Worm (Caenorhabditis elegans) whole organism, early embryonic: ENCODE measurements around the gene C47E8.4.
A peak's percentile ranks its signal among the peaks of the same experiment; 100 is the strongest.

ENCODE experiments used
- B0310.2 ChIP-seq: sonication (generic microtip); optimal IDR thresholded peaks from 2 replicates; lab custom pipeline; 2016; ENCODE audit warnings: mild to moderate bottlenecking, missing genetic modification characterization, missing compliant biosample characterization
- F13C5.2 ChIP-seq: sonication (generic microtip); optimal IDR thresholded peaks from 2 replicates; lab custom pipeline; 2017; ENCODE audit warnings: mild to moderate bottlenecking, missing genetic modification characterization, inconsistent platforms, missing compliant biosample characterization
- aly-1 ChIP-seq: sonication (generic microtip); optimal IDR thresholded peaks from 2 replicates; lab custom pipeline; 2016; ENCODE audit warnings: missing genetic modification characterization, missing compliant biosample characterization
- ama-1 ChIP-seq: fragments of 150-350 bp; optimal IDR thresholded peaks from 2 replicates; lab custom pipeline; 2014
- ceh-13 ChIP-seq: fragments of 200-800 bp; sonication (Bioruptor generic); optimal IDR thresholded peaks from 2 replicates; lab custom pipeline; 2018; ENCODE audit warnings: mild to moderate bottlenecking, missing genetic modification characterization, missing compliant biosample characterization
- ceh-36 ChIP-seq: sonication (generic microtip); optimal IDR thresholded peaks from 2 replicates; lab custom pipeline; 2016; ENCODE audit warnings: missing genetic modification characterization, inconsistent platforms, missing compliant biosample characterization
- ets-7 ChIP-seq: sonication (generic microtip); optimal IDR thresholded peaks from 2 replicates; lab custom pipeline; 2016; ENCODE audit warnings: missing genotype, missing genetic modification characterization, missing compliant biosample characterization
- flt-1 ChIP-seq: fragments of 200-800 bp; sonication (Bioruptor generic); IDR thresholded peaks from 2 replicates; pipeline ENCODE4 v1.3.6; 2022; ENCODE audit warnings: missing genetic modification characterization, missing compliant biosample characterization
- hmbx-1 ChIP-seq: sonication (generic microtip); optimal IDR thresholded peaks from 2 replicates; lab custom pipeline; 2016; ENCODE audit warnings: mild to moderate bottlenecking, missing genetic modification characterization, missing compliant biosample characterization
- hmg-4 ChIP-seq: fragments of 200-800 bp; sonication (Bioruptor generic); optimal IDR thresholded peaks from 2 replicates; lab custom pipeline; 2018; ENCODE audit warnings: mild to moderate bottlenecking, missing genetic modification characterization, missing compliant biosample characterization
- hnd-1 ChIP-seq: sonication (generic microtip); optimal IDR thresholded peaks from 2 replicates; lab custom pipeline; 2016; ENCODE audit warnings: missing genetic modification characterization, missing compliant biosample characterization
- pes-1 ChIP-seq: fragments of 200-800 bp; sonication (Bioruptor generic); IDR thresholded peaks from 2 replicates; pipeline ENCODE4 v1.3.6; 2022; ENCODE audit warnings: missing genetic modification reagents, missing genetic modification characterization, missing compliant biosample characterization
- scrt-1 ChIP-seq: fragments of 200-800 bp; sonication (Bioruptor generic); IDR thresholded peaks from 2 replicates; pipeline ENCODE4 v1.3.6; 2022; ENCODE audit warnings: missing genetic modification characterization, missing compliant biosample characterization
- sea-1 ChIP-seq: fragments of 200-800 bp; sonication (Bioruptor generic); conservative IDR thresholded peaks from 2 replicates; pipeline ENCODE4 v1.3.6; 2022; ENCODE audit warnings: missing genetic modification characterization, missing compliant biosample characterization
- tbx-11 ChIP-seq: fragments of 200-800 bp; sonication (Bioruptor generic); IDR thresholded peaks from 2 replicates; pipeline ENCODE4 v1.3.6; 2022; ENCODE audit warnings: missing genetic modification characterization, missing compliant biosample characterization
- tbx-37 ChIP-seq: fragments of 200-800 bp; sonication (Bioruptor generic); conservative IDR thresholded peaks from 2 replicates; pipeline ENCODE4 v1.3.6; 2022; ENCODE audit warnings: missing genetic modification reagents, missing genetic modification characterization, missing compliant biosample characterization
- tra-4 ChIP-seq: sonication (generic microtip); optimal IDR thresholded peaks from 2 replicates; lab custom pipeline; 2017; ENCODE audit warnings: missing genetic modification characterization, missing compliant biosample characterization

Gene C47E8.4

ce11 chrV:14685435-14686058, at the start of gene C47E8.4:
C47E8.4 (minus strand) TSS chrV:14685485.
- TF ChIP-seq hmg-4 (GFP tag; lab: Kevin White, UChicago) (peak; percentile 36), flt-1 (GFP tag; lab: Robert Waterston, UW) (peak; percentile 34; the same call in 1 of the 2 replicates), aly-1 (tag; lab: Kevin White, UChicago) (no peak), tbx-37 (peak; percentile 75), tra-4 (tag; lab: Kevin White, UChicago) (peak; percentile 57), pes-1 (GFP tag; lab: Robert Waterston, UW) (peak; percentile 54; the same call in 1 of the 2 replicates), tbx-11 (GFP tag; lab: Robert Waterston, UW) (no peak), ama-1 (lab: Kevin White, UChicago) (peak; percentile 66)

ce11 chrV:14734187-14734765, 49.0 kb upstream of the C47E8.4 start, which contains the start of gene unc-61:
unc-61 (minus strand) TSS chrV:14734237.
- TF ChIP-seq B0310.2 (tag; lab: Kevin White, UChicago) (no peak), tbx-11 (GFP tag; lab: Robert Waterston, UW) (no peak), ets-7 (no peak), sea-1 (GFP tag; lab: Robert Waterston, UW) (no peak), scrt-1 (GFP tag; lab: Robert Waterston, UW) (no peak), hmbx-1 (tag; lab: Kevin White, UChicago) (no peak), flt-1 (GFP tag; lab: Robert Waterston, UW) (no peak), F13C5.2 (tag; lab: Kevin White, UChicago) (no peak), aly-1 (tag; lab: Kevin White, UChicago) (no peak), tra-4 (tag; lab: Kevin White, UChicago) (no peak), pes-1 (GFP tag; lab: Robert Waterston, UW) (no peak)

- no peak for TF ChIP-seq ets-7
- TF ChIP-seq ceh-36 (tag; lab: Kevin White, UChicago): no peak
- TF ChIP-seq tbx-37: no peak
- no peak for TF ChIP-seq ceh-13 (GFP tag; lab: Kevin White, UChicago)
- no peak for TF ChIP-seq ama-1 (lab: Kevin White, UChicago)
- TF ChIP-seq tbx-11 (GFP tag; lab: Robert Waterston, UW): no peak
- TF ChIP-seq flt-1 (GFP tag; lab: Robert Waterston, UW): no peak
- TF ChIP-seq pes-1 (GFP tag; lab: Robert Waterston, UW): no peak
- no peak for TF ChIP-seq hmg-4 (GFP tag; lab: Kevin White, UChicago)
- no peak for TF ChIP-seq hmbx-1 (tag; lab: Kevin White, UChicago)
- TF ChIP-seq scrt-1 (GFP tag; lab: Robert Waterston, UW): no peak
- no peak for TF ChIP-seq B0310.2 (tag; lab: Kevin White, UChicago)
- no peak for TF ChIP-seq tra-4 (tag; lab: Kevin White, UChicago)
- TF ChIP-seq F13C5.2 (tag; lab: Kevin White, UChicago): no peak
- TF ChIP-seq aly-1 (tag; lab: Kevin White, UChicago): no peak
- no peak for TF ChIP-seq sea-1 (GFP tag; lab: Robert Waterston, UW)
Observed at ce11 chrV:14729343-14729742, 44.1 kb upstream of the C47E8.4 start, which contains the start of gene oig-3. oig-3 (plus strand) TSS chrV:14729643.

ce11 chrV:14728754-14729153, 43.5 kb upstream of the C47E8.4 start, which contains the start of gene Y50E8A.2:
Y50E8A.2 (minus strand) TSS chrV:14728854.
- TF ChIP-seq F13C5.2 (tag; lab: Kevin White, UChicago) (no peak), scrt-1 (GFP tag; lab: Robert Waterston, UW) (no peak), tbx-37 (no peak), ama-1 (lab: Kevin White, UChicago) (no peak), ceh-13 (GFP tag; lab: Kevin White, UChicago) (no peak), sea-1 (GFP tag; lab: Robert Waterston, UW) (no peak), hmbx-1 (tag; lab: Kevin White, UChicago) (no peak), pes-1 (GFP tag; lab: Robert Waterston, UW) (no peak), hnd-1 (no peak), tra-4 (tag; lab: Kevin White, UChicago) (no peak), tbx-11 (GFP tag; lab: Robert Waterston, UW) (no peak), B0310.2 (tag; lab: Kevin White, UChicago) (no peak), ceh-36 (tag; lab: Kevin White, UChicago) (no peak)

ce11 chrV:14726596-14726995, 41.3 kb upstream of the C47E8.4 start, which contains the start of gene Y50E8A.1:
Y50E8A.1 (plus strand) TSS chrV:14726896.
- TF ChIP-seq ceh-36 (tag; lab: Kevin White, UChicago): no peak
- TF ChIP-seq sea-1 (GFP tag; lab: Robert Waterston, UW): no peak
- no peak for TF ChIP-seq scrt-1 (GFP tag; lab: Robert Waterston, UW)
- TF ChIP-seq flt-1 (GFP tag; lab: Robert Waterston, UW): no peak
- no peak for TF ChIP-seq ceh-13 (GFP tag; lab: Kevin White, UChicago)
- no peak for TF ChIP-seq aly-1 (tag; lab: Kevin White, UChicago)
- no peak for TF ChIP-seq pes-1 (GFP tag; lab: Robert Waterston, UW)
- no peak for TF ChIP-seq ets-7
- TF ChIP-seq tra-4 (tag; lab: Kevin White, UChicago): no peak
- TF ChIP-seq hnd-1: no peak
- no peak for TF ChIP-seq hmbx-1 (tag; lab: Kevin White, UChicago)
- no peak for TF ChIP-seq B0310.2 (tag; lab: Kevin White, UChicago)
- no peak for TF ChIP-seq ama-1 (lab: Kevin White, UChicago)

ce11 chrV:14725409-14725808, 40.1 kb upstream of the C47E8.4 start:
- TF ChIP-seq F13C5.2 (tag; lab: Kevin White, UChicago): no peak
- no peak for TF ChIP-seq tra-4 (tag; lab: Kevin White, UChicago)
- no peak for TF ChIP-seq B0310.2 (tag; lab: Kevin White, UChicago)
- no peak for TF ChIP-seq tbx-11 (GFP tag; lab: Robert Waterston, UW)
- TF ChIP-seq sea-1 (GFP tag; lab: Robert Waterston, UW): no peak
- TF ChIP-seq scrt-1 (GFP tag; lab: Robert Waterston, UW): no peak
- TF ChIP-seq ama-1 (lab: Kevin White, UChicago): no peak
- TF ChIP-seq pes-1 (GFP tag; lab: Robert Waterston, UW): no peak
- TF ChIP-seq ceh-13 (GFP tag; lab: Kevin White, UChicago): no peak
